Fruit fly (Drosophila melanogaster) whole organism, embryonic: ENCODE results near the gene CG2611.

Experiments used
- CG11456 ChIP-seq: fragments of 200-800 bp; sonication (Bioruptor generic); IDR thresholded peaks from 3 replicates; pipeline ENCODE4 v1.3.6; 2022; ENCODE audit warnings: missing biosample characterization, missing genetic modification characterization
- CG1233 ChIP-seq: fragments of 200-800 bp; sonication (Bioruptor generic); optimal IDR thresholded peaks from 4 replicates; lab custom pipeline; 2018; ENCODE audit warnings: missing biosample characterization, mild to moderate bottlenecking, missing genetic modification characterization
- CG14667 ChIP-seq: fragments of 200-800 bp; sonication (Bioruptor generic); IDR thresholded peaks from 2 replicates; pipeline ENCODE4 v1.3.6; 2022; ENCODE audit warnings: missing biosample characterization, missing genetic modification characterization
- CG1529 ChIP-seq: fragments of 200-800 bp; sonication (Bioruptor generic); optimal IDR thresholded peaks from 3 replicates; lab custom pipeline; 2018; ENCODE audit warnings: missing biosample characterization, missing genetic modification characterization
- CG16779 ChIP-seq: fragments of 200-800 bp; sonication (Bioruptor generic); IDR thresholded peaks from 2 replicates; pipeline ENCODE4 v1.3.6; 2022; ENCODE audit warnings: missing biosample characterization, missing genetic modification characterization
- CG17829 ChIP-seq: fragments of 200-800 bp; optimal IDR thresholded peaks from 2 replicates; lab custom pipeline; 2019; ENCODE audit warnings: missing biosample characterization, mild to moderate bottlenecking, missing genetic modification characterization, moderate library complexity
- CG17912 ChIP-seq: fragments of 200-800 bp; sonication (Bioruptor generic); optimal IDR thresholded peaks from 2 replicates; lab custom pipeline; 2018; ENCODE audit warnings: missing biosample characterization, mild to moderate bottlenecking, missing genetic modification characterization
- CG18764 ChIP-seq: fragments of 200-800 bp; sonication (Bioruptor generic); optimal IDR thresholded peaks from 3 replicates; lab custom pipeline; 2016; ENCODE audit warnings: missing biosample characterization, missing genetic modification characterization
- CG2875 ChIP-seq: fragments of 200-800 bp; sonication (Bioruptor generic); optimal IDR thresholded peaks from 2 replicates; lab custom pipeline; 2017; ENCODE audit warnings: missing biosample characterization, mild to moderate bottlenecking, missing genetic modification characterization, missing genetic modification reagents
- CG31224 ChIP-seq: fragments of 200-800 bp; sonication (Bioruptor generic); IDR thresholded peaks from 2 replicates; pipeline ENCODE4 v1.3.6; 2022; ENCODE audit warnings: missing biosample characterization, missing genetic modification characterization
- CG31365 ChIP-seq: fragments of 200-800 bp; sonication (Bioruptor generic); optimal IDR thresholded peaks from 2 replicates; lab custom pipeline; 2018; ENCODE audit warnings: missing biosample characterization, mild to moderate bottlenecking, missing genetic modification characterization
- CG32532 ChIP-seq: fragments of 200-800 bp; sonication (Bioruptor generic); IDR thresholded peaks from 2 replicates; pipeline ENCODE4 v1.3.6; 2022; ENCODE audit warnings: missing biosample characterization, missing genetic modification characterization
- CG32772 ChIP-seq: fragments of 200-800 bp; sonication (Bioruptor generic); IDR thresholded peaks from 2 replicates; pipeline ENCODE4 v1.3.6; 2022; ENCODE audit warnings: missing biosample characterization, missing genetic modification characterization
- CG3281 ChIP-seq: fragments of 200-800 bp; sonication (Bioruptor generic); optimal IDR thresholded peaks from 3 replicates; lab custom pipeline; 2017; ENCODE audit warnings: missing biosample characterization, mild to moderate bottlenecking, missing genetic modification characterization
- CG8388 ChIP-seq: fragments of 200-800 bp; sonication (Bioruptor generic); optimal IDR thresholded peaks from 2 replicates; lab custom pipeline; 2019; ENCODE audit warnings: missing biosample characterization, mild to moderate bottlenecking, missing genetic modification characterization, moderate library complexity
- CG9609 ChIP-seq: fragments of 200-800 bp; sonication (Bioruptor generic); optimal IDR thresholded peaks from 3 replicates; lab custom pipeline; 2016; ENCODE audit warnings: missing biosample characterization, missing genetic modification characterization
- CG9727 ChIP-seq: fragments of 200-800 bp; sonication (Bioruptor generic); optimal IDR thresholded peaks from 3 replicates; lab custom pipeline; 2017; ENCODE audit warnings: missing biosample characterization, mild to moderate bottlenecking, missing genetic modification characterization
- CHES-1-like ChIP-seq: fragments of 200-800 bp; sonication (Bioruptor generic); optimal IDR thresholded peaks from 2 replicates; lab custom pipeline; 2016; ENCODE audit warnings: missing biosample characterization, missing genetic modification characterization
- Dll ChIP-seq: fragments of 200-800 bp; sonication (Bioruptor generic); IDR thresholded peaks from 4 replicates; pipeline ENCODE4 v1.3.6; 2022; ENCODE audit warnings: missing biosample characterization, missing genetic modification characterization; ENCODE audit not compliant: partially characterized antibody
- Doc2 ChIP-seq: fragments of 200-800 bp; sonication (Bioruptor generic); IDR thresholded peaks from 2 replicates; pipeline ENCODE4 v1.3.6; 2022; ENCODE audit warnings: missing biosample characterization, missing genetic modification characterization
- Doc3 ChIP-seq: fragments of 200-800 bp; sonication (Bioruptor generic); IDR thresholded peaks from 3 replicates; pipeline ENCODE4 v1.3.6; 2022; ENCODE audit warnings: missing biosample characterization, missing genetic modification characterization; ENCODE audit not compliant: partially characterized antibody
- E2f2 ChIP-seq: fragments of 200-800 bp; sonication (Bioruptor generic); IDR thresholded peaks from 2 replicates; pipeline ENCODE4 v1.3.6; 2022; ENCODE audit warnings: missing biosample characterization, missing genetic modification characterization
- H2.0 ChIP-seq: fragments of 200-800 bp; sonication (Bioruptor generic); IDR thresholded peaks from 2 replicates; pipeline ENCODE4 v1.3.6; 2022; ENCODE audit warnings: missing biosample characterization, missing genetic modification characterization
- HLH4C ChIP-seq: fragments of 200-800 bp; sonication (Bioruptor generic); IDR thresholded peaks from 3 replicates; pipeline ENCODE4 v1.3.6; 2022; ENCODE audit warnings: missing biosample characterization, missing genetic modification characterization; ENCODE audit not compliant: partially characterized antibody
- Hand ChIP-seq: fragments of 200-800 bp; sonication (Bioruptor generic); optimal IDR thresholded peaks from 2 replicates; lab custom pipeline; 2017; ENCODE audit warnings: mild to moderate bottlenecking, missing biosample characterization, missing genetic modification reagents, missing genetic modification characterization
- MTF-1 ChIP-seq: fragments of 200-800 bp; sonication (Bioruptor generic); optimal IDR thresholded peaks from 2 replicates; lab custom pipeline; 2018; ENCODE audit warnings: missing biosample characterization, mild to moderate bottlenecking, missing genetic modification characterization, borderline replicate concordance
- Med ChIP-seq: fragments of 200-800 bp; sonication (Bioruptor generic); peaks from one replicate; lab custom pipeline; 2016; ENCODE audit warnings: missing biosample characterization, missing genetic modification characterization, mild to moderate bottlenecking, inconsistent platforms, moderate library complexity
- Meics ChIP-seq: fragments of 200-800 bp; sonication (Bioruptor generic); optimal IDR thresholded peaks from 2 replicates; lab custom pipeline; 2017; ENCODE audit warnings: missing biosample characterization, mild to moderate bottlenecking, missing genetic modification characterization
- Opbp ChIP-seq: fragments of 200-800 bp; sonication (Bioruptor generic); IDR thresholded peaks from 3 replicates; pipeline ENCODE4 v1.3.6; 2022; ENCODE audit warnings: missing biosample characterization, missing genetic modification characterization; ENCODE audit not compliant: partially characterized antibody
- Ptx1 ChIP-seq: fragments of 200-800 bp; sonication (Bioruptor generic); IDR thresholded peaks from 2 replicates; pipeline ENCODE4 v1.3.6; 2022; ENCODE audit warnings: missing biosample characterization, missing genetic modification characterization
- Scr ChIP-seq: fragments of 200-800 bp; sonication (Bioruptor generic); IDR thresholded peaks from 2 replicates; pipeline ENCODE4 v1.3.6; 2022; ENCODE audit warnings: missing biosample characterization, missing genetic modification characterization; ENCODE audit not compliant: partially characterized antibody
- aop ChIP-seq: fragments of 200-800 bp; sonication (Bioruptor generic); IDR thresholded peaks from 2 replicates; pipeline ENCODE4 v1.3.6; 2022; ENCODE audit warnings: missing biosample characterization, missing genetic modification characterization
- bcd ChIP-seq: fragments of 200-800 bp; sonication (Bioruptor generic); optimal IDR thresholded peaks from 2 replicates; lab custom pipeline; 2017; ENCODE audit warnings: missing biosample characterization, mild to moderate bottlenecking, missing genetic modification characterization
- bsh ChIP-seq, 2 experiments: fragments of 200-800 bp; sonication (Bioruptor generic); optimal IDR thresholded peaks; 2 replicates each; lab custom pipeline; 2017 to 2018; ENCODE audit warnings: mild to moderate bottlenecking in 2 of 2, missing biosample characterization in 2 of 2, missing genetic modification characterization in 2 of 2, moderate library complexity in 1 of 2
- chn ChIP-seq: fragments of 200-800 bp; sonication (Bioruptor generic); optimal IDR thresholded peaks from 2 replicates; lab custom pipeline; 2016; ENCODE audit warnings: missing biosample characterization, missing genetic modification characterization
- dm ChIP-seq: fragments of 200-800 bp; sonication (Bioruptor generic); optimal IDR thresholded peaks from 3 replicates; lab custom pipeline; 2016; ENCODE audit warnings: missing biosample characterization, missing genetic modification characterization
- ewg ChIP-seq: fragments of 200-800 bp; sonication (Bioruptor generic); optimal IDR thresholded peaks from 3 replicates; lab custom pipeline; 2017; ENCODE audit warnings: mild to moderate bottlenecking, missing biosample characterization, missing genetic modification reagents, missing genetic modification characterization
- fru ChIP-seq: fragments of >200 bp; optimal IDR thresholded peaks from 2 replicates; lab custom pipeline; 2017
- gem ChIP-seq: fragments of 200-800 bp; sonication (Bioruptor generic); optimal IDR thresholded peaks from 2 replicates; lab custom pipeline; 2019; ENCODE audit warnings: missing biosample characterization, mild to moderate bottlenecking, missing genetic modification characterization, moderate library complexity
- gfzf ChIP-seq: fragments of 200-800 bp; sonication (Bioruptor generic); optimal IDR thresholded peaks from 2 replicates; lab custom pipeline; 2016; ENCODE audit warnings: missing biosample characterization, mild to moderate bottlenecking, missing genetic modification characterization, moderate library complexity
- her ChIP-seq: fragments of 200-800 bp; sonication (Bioruptor generic); optimal IDR thresholded peaks from 2 replicates; lab custom pipeline; 2016; ENCODE audit warnings: missing biosample characterization, missing genetic modification characterization
- kah ChIP-seq: fragments of 200-800 bp; sonication (Bioruptor generic); optimal IDR thresholded peaks from 2 replicates; lab custom pipeline; 2018; ENCODE audit warnings: missing biosample characterization, mild to moderate bottlenecking, missing genetic modification characterization
- kni ChIP-seq: fragments of 200-800 bp; sonication (Bioruptor generic); optimal IDR thresholded peaks from 3 replicates; lab custom pipeline; 2017; ENCODE audit warnings: mild to moderate bottlenecking, missing biosample characterization, missing genetic modification reagents, missing genetic modification characterization
- nom ChIP-seq: fragments of 200-800 bp; sonication (Bioruptor generic); optimal IDR thresholded peaks from 2 replicates; lab custom pipeline; 2017; ENCODE audit warnings: missing biosample characterization, missing genetic modification characterization, mild to moderate bottlenecking, moderate library complexity, missing genetic modification reagents
- oc ChIP-seq: fragments of 200-800 bp; sonication (Bioruptor generic); optimal IDR thresholded peaks from 2 replicates; lab custom pipeline; 2018; ENCODE audit warnings: missing biosample characterization, mild to moderate bottlenecking, missing genetic modification characterization, moderate library complexity
- odd ChIP-seq: fragments of 200-800 bp; sonication (Bioruptor generic); optimal IDR thresholded peaks from 2 replicates; lab custom pipeline; 2017; ENCODE audit warnings: missing biosample characterization, mild to moderate bottlenecking, missing genetic modification characterization
- otp ChIP-seq: fragments of 200-800 bp; sonication (Bioruptor generic); IDR thresholded peaks from 3 replicates; pipeline ENCODE4, ENCODE4 v1.3.6; 2022; ENCODE audit warnings: missing biosample characterization, missing genetic modification characterization
- phol ChIP-seq: fragments of 200-800 bp; sonication (Bioruptor generic); optimal IDR thresholded peaks from 3 replicates; lab custom pipeline; 2018; ENCODE audit warnings: missing biosample characterization, mild to moderate bottlenecking, missing genetic modification characterization, moderate library complexity
- seq ChIP-seq: fragments of 200-800 bp; sonication (Bioruptor generic); IDR thresholded peaks from 2 replicates; pipeline ENCODE4 v1.3.6; 2022; ENCODE audit warnings: missing biosample characterization, missing genetic modification characterization
- toy ChIP-seq: fragments of 200-800 bp; sonication (Bioruptor generic); IDR thresholded peaks from 2 replicates; pipeline ENCODE4 v1.3.6; 2022; ENCODE audit warnings: missing biosample characterization, missing genetic modification characterization

CG2611 gene

DNA sequence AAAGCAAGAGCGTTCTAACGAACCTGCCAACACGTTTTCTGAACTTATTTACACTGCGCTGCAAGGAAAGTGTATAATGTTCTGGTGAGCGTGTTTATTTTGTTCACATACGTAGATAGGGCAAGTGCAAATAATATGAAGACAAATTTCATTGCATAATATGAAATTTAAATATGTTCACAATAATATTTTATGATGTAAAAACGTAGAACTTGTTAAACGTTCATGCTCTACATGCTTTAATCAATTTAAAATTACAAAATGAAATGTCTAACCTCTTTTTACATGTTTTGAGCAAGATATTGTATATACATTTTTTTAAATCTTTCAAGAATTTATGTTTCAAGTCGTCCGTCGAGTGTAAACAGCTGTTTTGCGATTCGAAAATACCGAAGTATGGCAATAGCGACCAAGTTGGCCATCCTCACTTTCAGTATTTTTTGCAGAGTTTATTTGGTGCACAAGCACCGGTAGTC is 4.6 kb upstream of the CG2611 start, which contains the start of the genes phr6-4 and CG2608 (continued):
- peak; percentile 81 for TF ChIP-seq E2f2 (GFP tag; lab: Robert Waterston, UW)
- peak; percentile 91 for TF ChIP-seq CG18764
- TF ChIP-seq CG16779 (GFP tag; lab: Robert Waterston, UW): no peak
- peak; percentile 97 for TF ChIP-seq Med (GFP tag; lab: Kevin White, UChicago)
- peak; percentile 90 for TF ChIP-seq CG32532 (GFP tag; lab: Robert Waterston, UW)
- TF ChIP-seq kah (GFP tag; lab: Kevin White, UChicago): peak; percentile 70
- TF ChIP-seq odd (GFP tag; lab: Kevin White, UChicago): peak; percentile 91
- TF ChIP-seq fru (lab: Kevin White, UChicago): no peak
- TF ChIP-seq Meics: peak; percentile 93
- TF ChIP-seq bsh (GFP tag; optimal IDR thresholded peaks at IDR 0.05; lab: Kevin White, UChicago): peak; percentile 90 to 93
- peak; percentile 95 for TF ChIP-seq phol (tag; lab: Kevin White, UChicago)
- peak; percentile 67 for TF ChIP-seq gfzf
- peak; percentile 84 for TF ChIP-seq CG11456 (GFP tag; lab: Robert Waterston, UW)
- no peak for TF ChIP-seq Dll (GFP tag; lab: Robert Waterston, UW)
- TF ChIP-seq dm (GFP tag; lab: Kevin White, UChicago): peak; percentile 85
- no peak for TF ChIP-seq Scr (GFP tag; lab: Robert Waterston, UW)
- TF ChIP-seq H2.0: peak; percentile 73
- peak; percentile 87 for TF ChIP-seq Ptx1 (GFP tag; lab: Robert Waterston, UW)
- TF ChIP-seq CG3281 (GFP tag; lab: Kevin White, UChicago): peak; percentile 93
- TF ChIP-seq her (GFP tag; lab: Kevin White, UChicago): peak; percentile 65
- peak; percentile 92 for TF ChIP-seq CG8388 (GFP tag; lab: Kevin White, UChicago)
- TF ChIP-seq oc: no peak
- TF ChIP-seq CG32772: peak; percentile 83
- peak; percentile 7 for TF ChIP-seq CG31365 (tag; lab: Kevin White, UChicago)
- TF ChIP-seq ewg: peak; percentile 80
- TF ChIP-seq seq (GFP tag; lab: Robert Waterston, UW): peak; percentile 86
- no peak for TF ChIP-seq HLH4C
- no peak for TF ChIP-seq aop
- TF ChIP-seq gem (tag; lab: Kevin White, UChicago): peak; percentile 97
- TF ChIP-seq CG17912 (GFP tag; lab: Kevin White, UChicago): no peak
- TF ChIP-seq CG17829 (tag; lab: Kevin White, UChicago): peak; percentile 94
- TF ChIP-seq CHES-1-like: peak; percentile 83
- peak; percentile 76 for TF ChIP-seq CG14667
- TF ChIP-seq CG31224 (GFP tag; lab: Robert Waterston, UW): peak; percentile 70
- peak; percentile 64; the same call in 1 of the 2 replicates for TF ChIP-seq Doc2 (GFP tag; lab: Robert Waterston, UW)
- peak; percentile 64 for TF ChIP-seq toy (GFP tag; lab: Robert Waterston, UW)
- peak; percentile 92 for TF ChIP-seq bcd (GFP tag; lab: Kevin White, UChicago)
- peak; percentile 56 for TF ChIP-seq MTF-1
- TF ChIP-seq CG9727 (GFP tag; lab: Kevin White, UChicago): peak; percentile 94
- TF ChIP-seq Doc3 (GFP tag; lab: Robert Waterston, UW): no peak
- TF ChIP-seq kni (GFP tag; lab: Kevin White, UChicago): peak; percentile 46
- peak; percentile 83 for TF ChIP-seq Hand (GFP tag; lab: Kevin White, UChicago)
- TF ChIP-seq CG1529 (GFP tag; lab: Kevin White, UChicago): peak; percentile 87
- TF ChIP-seq Opbp (GFP tag; lab: Robert Waterston, UW): no peak
- peak; percentile 86 for TF ChIP-seq CG2875 (GFP tag; lab: Kevin White, UChicago)
- TF ChIP-seq CG1233 (GFP tag; lab: Kevin White, UChicago): peak; percentile 92
- TF ChIP-seq nom (GFP tag; lab: Kevin White, UChicago): peak; percentile 86
- TF ChIP-seq CG9609 (GFP tag; lab: Kevin White, UChicago): peak; percentile 81
- TF ChIP-seq otp (GFP tag; lab: Robert Waterston, UW): peak; percentile 62; the same call in 2 of the 3 replicates
- peak; percentile 90 for TF ChIP-seq chn
